Worm (Caenorhabditis elegans) whole organism, L4 larva: ENCODE data around the gene F08G12.5.

ENCODE experiments used
- F37D6.2 ChIP-seq: sonication (generic microtip); optimal IDR thresholded peaks from 2 replicates; lab custom pipeline; 2016; ENCODE audit warnings: mild to moderate bottlenecking, missing genetic modification characterization, missing compliant biosample characterization
- F44E2.7 ChIP-seq: fragments of 200-800 bp; sonication (Bioruptor generic); IDR thresholded peaks from 2 replicates; pipeline ENCODE4 v2.1.2; 2022; ENCODE audit warnings: missing genetic modification characterization, missing compliant biosample characterization
- R02D3.7 ChIP-seq: fragments of 150-350 bp; sonication (generic microtip); optimal IDR thresholded peaks from 3 replicates; lab custom pipeline; 2014; ENCODE audit warnings: missing biosample characterization, missing genetic modification characterization
- ZK546.5 ChIP-seq, 2 experiments: sonication (generic microtip); optimal IDR thresholded peaks; 2 replicates each; lab custom pipeline; 2017; ENCODE audit warnings: missing biosample characterization in 2 of 2, missing genetic modification characterization in 2 of 2
- aha-1 ChIP-seq: fragments of 150-350 bp; peaks from one replicate; lab custom pipeline; 2014; ENCODE audit warnings: missing biosample characterization, missing genetic modification characterization
- arid-1 ChIP-seq: fragments of 200-800 bp; sonication (Bioruptor generic); conservative IDR thresholded peaks from 2 replicates; pipeline ENCODE4 v1.3.6; 2022; ENCODE audit warnings: missing genetic modification reagents, missing genetic modification characterization, missing compliant biosample characterization
- attf-4 ChIP-seq: sonication (generic microtip); optimal IDR thresholded peaks from 3 replicates; lab custom pipeline; 2017; ENCODE audit warnings: missing biosample characterization, missing genetic modification characterization
- ceh-20 ChIP-seq: fragments of 200-800 bp; sonication (Bioruptor generic); IDR thresholded peaks from 2 replicates; pipeline ENCODE4 v1.3.6; 2022; ENCODE audit warnings: missing genetic modification reagents, missing genetic modification characterization, missing compliant biosample characterization
- ceh-82 ChIP-seq: sonication (generic microtip); optimal IDR thresholded peaks from 2 replicates; lab custom pipeline; 2017; ENCODE audit warnings: missing biosample characterization, missing genetic modification characterization
- daf-16 ChIP-seq, 3 experiments: sonication (generic microtip); optimal IDR thresholded peaks; 2 replicates each; lab custom pipeline; 2016 to 2017; ENCODE audit warnings: missing genetic modification characterization in 3 of 3, missing genetic modification reagents in 3 of 3, mild to moderate bottlenecking in 2 of 3, missing compliant biosample characterization in 2 of 3, missing biosample characterization in 1 of 3, moderate library complexity in 1 of 3
- daf-8 ChIP-seq: fragments of 200-800 bp; sonication (Bioruptor generic); IDR thresholded peaks from 2 replicates; pipeline ENCODE4 v1.3.6; 2022; ENCODE audit warnings: missing genetic modification characterization, missing compliant biosample characterization
- egl-27 ChIP-seq: sonication (generic microtip); optimal IDR thresholded peaks from 3 replicates; lab custom pipeline; 2017; ENCODE audit warnings: missing biosample characterization, missing genetic modification reagents, missing genetic modification characterization
- egl-43 ChIP-seq: fragments of 200-800 bp; sonication (Bioruptor generic); IDR thresholded peaks from 2 replicates; pipeline ENCODE4 v1.3.6; 2022; ENCODE audit warnings: missing genetic modification reagents, missing genetic modification characterization, missing compliant biosample characterization
- gei-8 ChIP-seq: fragments of 200-800 bp; sonication (Bioruptor generic); optimal IDR thresholded peaks from 2 replicates; lab custom pipeline; 2018; ENCODE audit warnings: mild to moderate bottlenecking, missing genetic modification characterization, missing compliant biosample characterization
- hif-1 ChIP-seq, 2 experiments: sonication (generic microtip); optimal IDR thresholded peaks; 2 replicates each; lab custom pipeline; 2016 to 2017; ENCODE audit warnings: missing compliant biosample characterization in 2 of 2, missing genetic modification characterization in 2 of 2, missing genetic modification reagents in 2 of 2, missing genotype in 2 of 2, mild to moderate bottlenecking in 1 of 2
- hlh-30 ChIP-seq: sonication (generic microtip); optimal IDR thresholded peaks from 2 replicates; lab custom pipeline; 2017; ENCODE audit warnings: antibody characterized with exemption, mild to moderate bottlenecking, missing genetic modification characterization, missing compliant biosample characterization; ENCODE audit not compliant: insufficient read depth
- hmg-1.1 ChIP-seq: fragments of 200-800 bp; sonication (Bioruptor generic); IDR thresholded peaks from 2 replicates; pipeline ENCODE4 v1.3.6; 2022; ENCODE audit warnings: missing genetic modification reagents, missing genetic modification characterization, missing compliant biosample characterization
- lin-15B ChIP-seq: fragments of 150-350 bp; sonication (generic microtip); optimal IDR thresholded peaks from 3 replicates; lab custom pipeline; 2014; ENCODE audit warnings: missing biosample characterization, missing genetic modification characterization
- lin-38 ChIP-seq: fragments of 200-800 bp; sonication (Bioruptor generic); IDR thresholded peaks from 2 replicates; pipeline ENCODE4 v1.3.6; 2022; ENCODE audit warnings: missing genetic modification reagents, missing genetic modification characterization, missing compliant biosample characterization
- lir-3 ChIP-seq: sonication (generic microtip); optimal IDR thresholded peaks from 2 replicates; lab custom pipeline; 2016; ENCODE audit warnings: mild to moderate bottlenecking, missing genetic modification characterization, missing compliant biosample characterization
- madf-9 ChIP-seq: fragments of 200-800 bp; sonication (Bioruptor generic); conservative IDR thresholded peaks from 2 replicates; pipeline ENCODE4 v1.3.6; 2022; ENCODE audit warnings: missing genetic modification reagents, missing genetic modification characterization, missing compliant biosample characterization
- mes-2 ChIP-seq: sonication (generic microtip); optimal IDR thresholded peaks from 2 replicates; lab custom pipeline; 2016; ENCODE audit warnings: missing genotype, mild to moderate bottlenecking, missing genetic modification characterization, missing compliant biosample characterization; ENCODE audit not compliant: poor library complexity, severe bottlenecking
- mxl-2 ChIP-seq: fragments of 200-800 bp; sonication (Bioruptor generic); conservative IDR thresholded peaks from 2 replicates; pipeline ENCODE4 v1.3.6; 2022; ENCODE audit warnings: missing genetic modification reagents, missing genetic modification characterization, missing compliant biosample characterization
- mxl-3 ChIP-seq: fragments of 200-800 bp; sonication (Bioruptor generic); optimal IDR thresholded peaks from 2 replicates; lab custom pipeline; 2018; ENCODE audit warnings: mild to moderate bottlenecking, missing genetic modification characterization, missing compliant biosample characterization
- nhr-11 ChIP-seq: fragments of 150-350 bp; optimal IDR thresholded peaks from 2 replicates; lab custom pipeline; 2014; ENCODE audit warnings: missing biosample characterization, missing genetic modification characterization
- nhr-111 ChIP-seq: fragments of 200-800 bp; sonication (Bioruptor generic); optimal IDR thresholded peaks from 2 replicates; lab custom pipeline; 2018; ENCODE audit warnings: mild to moderate bottlenecking, missing genetic modification characterization, missing compliant biosample characterization
- nhr-28 ChIP-seq: fragments of 150-350 bp; optimal IDR thresholded peaks from 2 replicates; lab custom pipeline; 2014; ENCODE audit warnings: missing biosample characterization, missing genetic modification characterization
- nhr-48 ChIP-seq: sonication (generic microtip); optimal IDR thresholded peaks from 2 replicates; lab custom pipeline; 2016; ENCODE audit warnings: mild to moderate bottlenecking, missing genetic modification characterization, missing compliant biosample characterization
- pha-4 ChIP-seq, 2 experiments: fragments of 150-350 bp in 1 of 2; fragments of 200-800 bp in 1 of 2; sonication (Bioruptor generic) in 1 of 2; IDR thresholded peaks in 1 of 2; optimal IDR thresholded peaks in 1 of 2; 2 replicates each; pipeline versions ENCODE4 v1.3.6 to Lab custom; 2014 to 2022; ENCODE audit warnings: missing genetic modification characterization in 2 of 2, missing genetic modification reagents in 2 of 2, missing biosample characterization in 1 of 2, missing compliant biosample characterization in 1 of 2
- rbr-2 ChIP-seq: sonication (generic microtip); optimal IDR thresholded peaks from 2 replicates; lab custom pipeline; 2016; ENCODE audit warnings: missing genotype, missing genetic modification characterization, missing compliant biosample characterization
- saeg-2 ChIP-seq: fragments of 200-800 bp; sonication (Bioruptor generic); IDR thresholded peaks from 2 replicates; pipeline ENCODE4 v1.3.6; 2022; ENCODE audit warnings: missing genetic modification reagents, missing genetic modification characterization, missing compliant biosample characterization
- spr-1 ChIP-seq: sonication (generic microtip); optimal IDR thresholded peaks from 2 replicates; lab custom pipeline; 2016; ENCODE audit warnings: mild to moderate bottlenecking, missing genetic modification characterization, missing compliant biosample characterization
- unc-39 ChIP-seq: sonication (generic microtip); optimal IDR thresholded peaks from 2 replicates; lab custom pipeline; 2017; ENCODE audit warnings: missing biosample characterization, missing genetic modification characterization
- zfp-2 ChIP-seq: sonication (generic microtip); optimal IDR thresholded peaks from 2 replicates; lab custom pipeline; 2016; ENCODE audit warnings: mild to moderate bottlenecking, missing genetic modification characterization, missing compliant biosample characterization
- zip-11 ChIP-seq: fragments of 200-800 bp; sonication (Bioruptor generic); IDR thresholded peaks from 2 replicates; pipeline ENCODE4 v1.3.6; 2022; ENCODE audit warnings: missing genetic modification characterization, missing compliant biosample characterization

F08G12.5 gene

ce11 chrX:11262319-11263074 lies 47.6 kb downstream of the F08G12.5 start, which contains the start of gene C03A3.2 (continued):
- no peak for TF ChIP-seq egl-43 (GFP tag; lab: Robert Waterston, UW)
- no peak for TF ChIP-seq unc-39 (tag; lab: Kevin White, UChicago)
- no peak for TF ChIP-seq gei-8 (GFP tag; lab: Kevin White, UChicago)
- TF ChIP-seq nhr-111, result no peak
- no peak for TF ChIP-seq arid-1 (GFP tag; lab: Robert Waterston, UW)
- TF ChIP-seq hif-1 (tag; optimal IDR thresholded peaks at IDR 0.05; lab: Kevin White, UChicago), result peak in 1 of 2 experiments; percentile 28
- TF ChIP-seq F37D6.2 (tag; lab: Kevin White, UChicago), result peak; percentile 20
- peak in 1 of 2 experiments; percentile 62 for TF ChIP-seq daf-16 (GFP tag; optimal IDR thresholded peaks at IDR 0.05; lab: Kevin White, UChicago)
- peak; percentile 44 for TF ChIP-seq daf-16 (tag; optimal IDR thresholded peaks at IDR 0.05; lab: Kevin White, UChicago)
- TF ChIP-seq aha-1 (tag; lab: Kevin White, UChicago), result peak; percentile 58
- no peak for TF ChIP-seq mxl-2 (GFP tag; lab: Robert Waterston, UW)
- TF ChIP-seq lir-3 (tag; lab: Kevin White, UChicago), result no peak
- no peak for TF ChIP-seq daf-8 (GFP tag; lab: Robert Waterston, UW)
- TF ChIP-seq nhr-28 (tag; lab: Kevin White, UChicago), result peak; percentile 21
- peak; percentile 87 for TF ChIP-seq lin-38
- 0 out of 2 replicates have a peak, but pooled peaks have one; percentile 6 for TF ChIP-seq madf-9 (GFP tag; lab: Robert Waterston, UW)
- no peak for TF ChIP-seq attf-4
- TF ChIP-seq hlh-30 (tag; lab: Kevin White, UChicago), result peak; percentile 58
- peak; percentile 29 for TF ChIP-seq spr-1 (tag; lab: Kevin White, UChicago)
- TF ChIP-seq saeg-2 (GFP tag; lab: Robert Waterston, UW), result no peak
- peak; percentile 66 for TF ChIP-seq mes-2 (tag; lab: Kevin White, UChicago)
- TF ChIP-seq mxl-3 (GFP tag; lab: Kevin White, UChicago), result peak; percentile 82
- TF ChIP-seq ZK546.5 (tag; optimal IDR thresholded peaks at IDR 0.05; lab: Kevin White, UChicago), result no peak
- TF ChIP-seq zfp-2, result no peak
- no peak for TF ChIP-seq ceh-82 (tag; lab: Kevin White, UChicago)
- no peak for TF ChIP-seq R02D3.7 (tag; lab: Kevin White, UChicago)
- no peak for TF ChIP-seq nhr-48
- TF ChIP-seq rbr-2 (tag; lab: Kevin White, UChicago), result peak; percentile 83
- TF ChIP-seq F44E2.7 (GFP tag; lab: Robert Waterston, UW), result no peak
- TF ChIP-seq ceh-20 (GFP tag; lab: Robert Waterston, UW), result no peak
- no peak for TF ChIP-seq zip-11 (GFP tag; lab: Robert Waterston, UW)
- TF ChIP-seq egl-27, result no peak
- TF ChIP-seq lin-15B (tag; lab: Kevin White, UChicago), result no peak
- peak; percentile 70; the same call in 1 of the 2 replicates for TF ChIP-seq hmg-1.1 (GFP tag; lab: Robert Waterston, UW)
- no peak for TF ChIP-seq pha-4 (GFP tag; IDR thresholded peaks at IDR 0.05; lab: Robert Waterston, UW)
- no peak for TF ChIP-seq pha-4 (tag; optimal IDR thresholded peaks at IDR 0.05; lab: Kevin White, UChicago)
- TF ChIP-seq nhr-11 (tag; lab: Kevin White, UChicago), result peak; percentile 55
